Fruit fly (Drosophila melanogaster): ENCODE results near the gene CG4849.
A peak's percentile ranks its signal among the peaks of the same experiment; 100 is the strongest.

CG4849 gene

DNA sequence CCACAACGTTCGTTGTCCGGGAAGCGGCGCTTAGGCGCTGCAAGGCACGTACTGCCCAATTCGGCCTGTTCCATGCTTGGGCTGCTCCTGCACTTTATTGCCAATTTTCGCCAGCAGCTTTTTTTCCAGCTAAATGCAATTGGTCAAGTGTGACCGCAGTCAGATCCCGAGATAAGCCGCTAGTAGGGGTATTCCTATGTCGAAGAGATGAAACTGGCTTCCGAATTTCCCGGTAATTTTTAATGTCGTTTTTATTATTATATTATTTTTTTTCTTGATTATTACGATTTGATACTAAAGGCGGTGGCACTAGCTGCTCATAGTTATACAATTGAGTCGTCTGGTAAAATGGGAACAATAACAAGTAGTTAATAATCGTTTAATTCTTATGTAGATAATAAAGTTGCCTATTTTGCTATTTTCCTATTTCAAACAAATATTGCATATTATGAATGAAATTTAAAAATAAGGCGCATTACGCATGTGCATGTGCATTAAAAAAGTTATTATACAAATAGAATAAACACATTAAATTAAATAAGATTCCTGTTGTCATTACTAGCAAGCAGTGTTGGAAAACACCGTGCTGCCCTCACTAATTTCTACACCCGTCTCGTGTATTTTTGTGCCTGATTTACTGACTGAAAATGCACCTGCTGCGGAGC lies 46.7 kb upstream of the CG4849 start, which contains the start of the genes CG5003 and mRpS22 (continued):
- TF ChIP-seq jumu (GFP tag; optimal IDR thresholded peaks at IDR 0.05), result no peak
- TF ChIP-seq stwl (tag; optimal IDR thresholded peaks at IDR 0.05), result peak; percentile 34
- peak; percentile 70 for TF ChIP-seq CG7839 (tag; optimal IDR thresholded peaks at IDR 0.05)
- peak; percentile 27 for TF ChIP-seq CG10147 (GFP tag; optimal IDR thresholded peaks at IDR 0.05)
- TF ChIP-seq disco-r (GFP tag; optimal IDR thresholded peaks at IDR 0.05), result no peak
- TF ChIP-seq wor (GFP tag; IDR thresholded peaks at IDR 0.05), result peak; percentile 18; the same call in 1 of the 2 replicates
- TF ChIP-seq rib (GFP tag; IDR thresholded peaks at IDR 0.05), result peak; percentile 20; the same call in 1 of the 2 replicates
- TF ChIP-seq lilli (GFP tag; optimal IDR thresholded peaks at IDR 0.05), result peak; percentile 63
- TF ChIP-seq Hr78 (GFP tag; optimal IDR thresholded peaks at IDR 0.05), result no peak
- peak in 1 of 2 experiments; percentile 65 for TF ChIP-seq Dfd (GFP tag; optimal IDR thresholded peaks at IDR 0.05)
- TF ChIP-seq CG3995 (GFP tag; optimal IDR thresholded peaks at IDR 0.05), result peak; percentile 26
- peak; percentile 34; the same call in 1 of the 2 replicates for TF ChIP-seq tna (GFP tag; IDR thresholded peaks at IDR 0.05; ENCODE audit: partially characterized antibody)
- 0 out of 3 replicates have a peak, but pooled peaks have one; percentile 26 for TF ChIP-seq CG7357 (GFP tag; IDR thresholded peaks at IDR 0.05)
- no peak for TF ChIP-seq GATAe (GFP tag; conservative IDR thresholded peaks at IDR 0.05)
- no peak for TF ChIP-seq CG1603 (tag; optimal IDR thresholded peaks at IDR 0.05)
- TF ChIP-seq vvl (GFP tag; IDR thresholded peaks at IDR 0.05), result peak; percentile 61
- TF ChIP-seq Xrp1 (GFP tag; IDR thresholded peaks at IDR 0.05), result peak; percentile 45; the same call in 1 of the 2 replicates
- peak; percentile 6 for TF ChIP-seq sima (GFP tag; optimal IDR thresholded peaks at IDR 0.05)
- peak in 1 of 2 experiments; percentile 22 for TF ChIP-seq insv (GFP tag; optimal IDR thresholded peaks at IDR 0.05)
- TF ChIP-seq fd3F (GFP tag; optimal IDR thresholded peaks at IDR 0.05), result peak; percentile 35
- 0 out of 2 replicates have a peak, but pooled peaks have one; percentile 6 for TF ChIP-seq wdn (GFP tag; IDR thresholded peaks at IDR 0.05)
- TF ChIP-seq CG11093 (GFP tag; IDR thresholded peaks at IDR 0.05), result 0 out of 3 replicates have a peak, but pooled peaks have one; percentile 25
- peak; percentile 29; the same call in 1 of the 2 replicates for TF ChIP-seq CG14441 (GFP tag; IDR thresholded peaks at IDR 0.05)
- peak; percentile 6; the same call in 1 of the 3 replicates for TF ChIP-seq CG34224 (GFP tag; IDR thresholded peaks at IDR 0.05; ENCODE audit: partially characterized antibody)
- peak; percentile 58 for TF ChIP-seq az2 (GFP tag; optimal IDR thresholded peaks at IDR 0.05)
- TF ChIP-seq CG10543 (GFP tag; optimal IDR thresholded peaks at IDR 0.05), result peak; percentile 80
- peak; percentile 3 for TF ChIP-seq CG5180 (GFP tag; optimal IDR thresholded peaks at IDR 0.05)
- TF ChIP-seq CG2120 (GFP tag; optimal IDR thresholded peaks at IDR 0.05), result peak; percentile 59
- no peak for TF ChIP-seq CG2129 (GFP tag; IDR thresholded peaks at IDR 0.05; ENCODE audit: partially characterized antibody)
- TF ChIP-seq row (GFP tag; IDR thresholded peaks at IDR 0.05), result peak; percentile 83
- peak; percentile 94 for TF ChIP-seq wek (GFP tag; optimal IDR thresholded peaks at IDR 0.05)
- 0 out of 2 replicates have a peak, but pooled peaks have one; percentile 11 for TF ChIP-seq ranshi (GFP tag; IDR thresholded peaks at IDR 0.05)
- peak; percentile 41; the same call in 2 of the 4 replicates for TF ChIP-seq Dll (GFP tag; IDR thresholded peaks at IDR 0.05; ENCODE audit: partially characterized antibody)
- peak; percentile 45 for TF ChIP-seq CG18599 (GFP tag; optimal IDR thresholded peaks at IDR 0.05)
- no peak for TF ChIP-seq CG17612 (GFP tag; IDR thresholded peaks at IDR 0.05)
- peak; percentile 27 for TF ChIP-seq Mad (GFP tag; optimal IDR thresholded peaks at IDR 0.05)
- 0 out of 2 replicates have a peak, but pooled peaks have one; percentile 2 for TF ChIP-seq CG6272 (GFP tag; IDR thresholded peaks at IDR 0.05)
- TF ChIP-seq ttk (GFP tag; IDR thresholded peaks at IDR 0.05), result 0 out of 2 replicates have a peak, but pooled peaks have one; percentile 5
- peak; percentile 51 for TF ChIP-seq B-H2 (GFP tag; optimal IDR thresholded peaks at IDR 0.05)
- peak; percentile 20 for TF ChIP-seq fd96Cb (tag; optimal IDR thresholded peaks at IDR 0.05)
- peak; percentile 7 for TF ChIP-seq HLH54F (GFP tag; optimal IDR thresholded peaks at IDR 0.05)
- peak; percentile 63 for TF ChIP-seq nerfin-1 (tag; optimal IDR thresholded peaks at IDR 0.05)
- TF ChIP-seq lov (optimal IDR thresholded peaks at IDR 0.05), result no peak
- no peak for TF ChIP-seq lov (GFP tag; IDR thresholded peaks at IDR 0.05)
- TF ChIP-seq CG13424 (tag; optimal IDR thresholded peaks at IDR 0.05), result peak; percentile 75
- peak; percentile 50 for TF ChIP-seq Dek (tag; optimal IDR thresholded peaks at IDR 0.05)
- TF ChIP-seq eve (GFP tag; optimal IDR thresholded peaks at IDR 0.05), result no peak
- TF ChIP-seq bcd (GFP tag; optimal IDR thresholded peaks at IDR 0.05), result peak; percentile 50
